Fruit fly (Drosophila melanogaster) whole organism, embryonic: ENCODE results near the gene CG43448.

Source experiments
- Adf1 ChIP-seq: fragments of 200-800 bp; sonication (Bioruptor generic); IDR thresholded peaks from 2 replicates; pipeline ENCODE4 v1.3.6; 2022; ENCODE audit warnings: missing biosample characterization, missing genetic modification characterization
- B-H1 ChIP-seq: fragments of 200-800 bp; sonication (Bioruptor generic); IDR thresholded peaks from 3 replicates; pipeline ENCODE4 v1.3.6; 2022; ENCODE audit warnings: missing biosample characterization, missing genetic modification characterization
- Bdp1 ChIP-seq: fragments of 200-800 bp; sonication (Bioruptor generic); optimal IDR thresholded peaks from 3 replicates; lab custom pipeline; 2016; ENCODE audit warnings: missing biosample characterization, missing genetic modification characterization
- CG10321 ChIP-seq: fragments of 200-800 bp; sonication (Bioruptor generic); IDR thresholded peaks from 2 replicates; pipeline ENCODE4 v1.3.6; 2022; ENCODE audit warnings: missing biosample characterization, missing genetic modification characterization
- CG10979 ChIP-seq: fragments of 200-800 bp; sonication (Bioruptor generic); optimal IDR thresholded peaks from 2 replicates; lab custom pipeline; 2018; ENCODE audit warnings: missing biosample characterization, mild to moderate bottlenecking, missing genetic modification characterization, moderate library complexity
- CG11695 ChIP-seq: fragments of 200-800 bp; sonication (Bioruptor generic); IDR thresholded peaks from 3 replicates; pipeline ENCODE4 v1.3.6; 2022; ENCODE audit warnings: missing biosample characterization, missing genetic modification characterization
- CG12071 ChIP-seq: fragments of 200-800 bp; sonication (Bioruptor generic); optimal IDR thresholded peaks from 3 replicates; lab custom pipeline; 2018; ENCODE audit warnings: missing biosample characterization, mild to moderate bottlenecking, missing genetic modification characterization
- CG14860 ChIP-seq: fragments of 200-800 bp; sonication (Bioruptor generic); IDR thresholded peaks from 3 replicates; pipeline ENCODE4 v1.3.6; 2022; ENCODE audit warnings: missing biosample characterization, missing genetic modification characterization; ENCODE audit not compliant: partially characterized antibody
- CG1603 ChIP-seq: fragments of 200-800 bp; sonication (Bioruptor generic); optimal IDR thresholded peaks from 2 replicates; lab custom pipeline; 2019; ENCODE audit warnings: missing biosample characterization, mild to moderate bottlenecking, missing genetic modification characterization, moderate library complexity
- CG16815 ChIP-seq: fragments of 200-800 bp; sonication (Bioruptor generic); optimal IDR thresholded peaks from 3 replicates; lab custom pipeline; 2017; ENCODE audit warnings: missing biosample characterization, mild to moderate bottlenecking, missing genetic modification characterization
- CG17385 ChIP-seq: fragments of 200-800 bp; sonication (Bioruptor generic); optimal IDR thresholded peaks from 3 replicates; lab custom pipeline; 2018; ENCODE audit warnings: missing biosample characterization, mild to moderate bottlenecking, missing genetic modification characterization
- CG17802 ChIP-seq: fragments of 200-800 bp; sonication (Bioruptor generic); optimal IDR thresholded peaks from 2 replicates; lab custom pipeline; 2018; ENCODE audit warnings: missing biosample characterization, mild to moderate bottlenecking, missing genetic modification characterization, moderate library complexity
- CG1832 ChIP-seq: fragments of 200-800 bp; sonication (Bioruptor generic); optimal IDR thresholded peaks from 2 replicates; lab custom pipeline; 2017; ENCODE audit warnings: missing biosample characterization, mild to moderate bottlenecking, missing genetic modification characterization, inconsistent platforms
- CG2712 ChIP-seq: fragments of 200-800 bp; optimal IDR thresholded peaks from 3 replicates; lab custom pipeline; 2019; ENCODE audit warnings: missing biosample characterization, mild to moderate bottlenecking, missing genetic modification characterization, moderate library complexity
- CG3065 ChIP-seq: fragments of 200-800 bp; sonication (Bioruptor generic); optimal IDR thresholded peaks from 2 replicates; lab custom pipeline; 2016; ENCODE audit warnings: missing biosample characterization, missing genetic modification characterization
- CG3163 ChIP-seq: fragments of 200-800 bp; sonication (Bioruptor generic); optimal IDR thresholded peaks from 3 replicates; lab custom pipeline; 2016; ENCODE audit warnings: missing biosample characterization, missing genetic modification characterization
- CG4360 ChIP-seq: fragments of 200-800 bp; sonication (Bioruptor generic); IDR thresholded peaks from 2 replicates; pipeline ENCODE4 v1.3.6; 2022; ENCODE audit warnings: missing biosample characterization, missing genetic modification characterization
- CG6791 ChIP-seq: fragments of 200-800 bp; sonication (Bioruptor generic); IDR thresholded peaks from 3 replicates; pipeline ENCODE4 v1.3.6; 2022; ENCODE audit warnings: missing biosample characterization, missing genetic modification characterization; ENCODE audit not compliant: partially characterized antibody
- CG8478 ChIP-seq: fragments of >200 bp; optimal IDR thresholded peaks from 2 replicates; lab custom pipeline; 2018
- CG9797 ChIP-seq: fragments of 200-800 bp; sonication (Bioruptor generic); optimal IDR thresholded peaks from 3 replicates; lab custom pipeline; 2018; ENCODE audit warnings: missing biosample characterization, mild to moderate bottlenecking, missing genetic modification characterization
- CTCF ChIP-seq: fragments of 200-800 bp; sonication (Bioruptor generic); optimal IDR thresholded peaks from 2 replicates; lab custom pipeline; 2017; ENCODE audit warnings: missing biosample characterization, mild to moderate bottlenecking, missing genetic modification characterization, moderate library complexity
- Drgx ChIP-seq: fragments of 200-800 bp; sonication (Bioruptor generic); IDR thresholded peaks from 2 replicates; pipeline ENCODE4 v1.3.6; 2022; ENCODE audit warnings: missing biosample characterization, missing genetic modification characterization
- NC2β ChIP-seq: fragments of 200-800 bp; sonication (Bioruptor generic); optimal IDR thresholded peaks from 2 replicates; lab custom pipeline; 2016; ENCODE audit warnings: missing biosample characterization, missing genetic modification characterization
- Nf-YB ChIP-seq: fragments of 200-800 bp; sonication (Bioruptor generic); optimal IDR thresholded peaks from 3 replicates; lab custom pipeline; 2019; ENCODE audit warnings: missing biosample characterization, mild to moderate bottlenecking, missing genetic modification characterization, moderate library complexity
- Nf-YC ChIP-seq: fragments of 200-800 bp; optimal IDR thresholded peaks from 3 replicates; lab custom pipeline; 2019; ENCODE audit warnings: missing biosample characterization, mild to moderate bottlenecking, missing genetic modification characterization, moderate library complexity
- PHDP ChIP-seq: fragments of 200-800 bp; sonication (Bioruptor generic); optimal IDR thresholded peaks from 3 replicates; lab custom pipeline; 2018; ENCODE audit warnings: missing biosample characterization, mild to moderate bottlenecking, missing genetic modification characterization, moderate library complexity
- Pdp1 ChIP-seq, 2 experiments: fragments of 200-800 bp; sonication (Bioruptor generic); optimal IDR thresholded peaks; 3 replicates each; lab custom pipeline; 2016; ENCODE audit warnings: missing biosample characterization in 2 of 2, missing genetic modification characterization in 2 of 2, mild to moderate bottlenecking in 1 of 2, moderate library complexity in 1 of 2
- YL-1 ChIP-seq: fragments of 200-800 bp; sonication (Bioruptor generic); optimal IDR thresholded peaks from 3 replicates; lab custom pipeline; 2017; ENCODE audit warnings: missing biosample characterization, mild to moderate bottlenecking, missing genetic modification characterization
- al ChIP-seq: fragments of 200-800 bp; sonication (Bioruptor generic); IDR thresholded peaks from 2 replicates; pipeline ENCODE4 v1.3.6; 2022; ENCODE audit warnings: missing biosample characterization, missing genetic modification characterization
- bsh ChIP-seq, 2 experiments: fragments of 200-800 bp; sonication (Bioruptor generic); optimal IDR thresholded peaks; 2 replicates each; lab custom pipeline; 2017 to 2018; ENCODE audit warnings: mild to moderate bottlenecking in 2 of 2, missing biosample characterization in 2 of 2, missing genetic modification characterization in 2 of 2, moderate library complexity in 1 of 2
- chinmo ChIP-seq: fragments of 200-800 bp; sonication (Bioruptor generic); IDR thresholded peaks from 4 replicates; pipeline ENCODE4 v1.3.6; 2022; ENCODE audit warnings: missing biosample characterization, missing genetic modification characterization; ENCODE audit not compliant: partially characterized antibody
- corto ChIP-seq: fragments of 200-800 bp; sonication (Bioruptor generic); optimal IDR thresholded peaks from 2 replicates; lab custom pipeline; 2016; ENCODE audit warnings: missing biosample characterization, mild to moderate bottlenecking, missing genetic modification characterization, moderate library complexity
- crol ChIP-seq: fragments of 200-800 bp; sonication (Bioruptor generic); IDR thresholded peaks from 2 replicates; pipeline ENCODE4 v1.3.6; 2022; ENCODE audit warnings: missing biosample characterization, missing genetic modification characterization
- dmrt11E ChIP-seq: fragments of 200-800 bp; sonication (Bioruptor generic); optimal IDR thresholded peaks from 3 replicates; lab custom pipeline; 2018; ENCODE audit warnings: missing biosample characterization, mild to moderate bottlenecking, missing genetic modification characterization, moderate library complexity
- dpn ChIP-seq, 2 experiments: fragments of 200-800 bp; sonication (Bioruptor generic); optimal IDR thresholded peaks; 3 replicates each; lab custom pipeline; 2016; ENCODE audit warnings: missing biosample characterization in 2 of 2, missing genetic modification characterization in 2 of 2
- ewg ChIP-seq: fragments of 200-800 bp; sonication (Bioruptor generic); optimal IDR thresholded peaks from 3 replicates; lab custom pipeline; 2017; ENCODE audit warnings: mild to moderate bottlenecking, missing biosample characterization, missing genetic modification reagents, missing genetic modification characterization
- fru ChIP-seq: fragments of >200 bp; optimal IDR thresholded peaks from 2 replicates; lab custom pipeline; 2017
- gem ChIP-seq: fragments of 200-800 bp; sonication (Bioruptor generic); optimal IDR thresholded peaks from 2 replicates; lab custom pipeline; 2019; ENCODE audit warnings: missing biosample characterization, mild to moderate bottlenecking, missing genetic modification characterization, moderate library complexity
- lbe ChIP-seq: fragments of 200-800 bp; sonication (Bioruptor generic); optimal IDR thresholded peaks from 2 replicates; lab custom pipeline; 2016; ENCODE audit warnings: missing biosample characterization, mild to moderate bottlenecking, missing genetic modification characterization
- lola ChIP-seq, 3 experiments: fragments of >200 bp in 2 of 3; fragments of 200-800 bp in 1 of 3; sonication (Bioruptor generic) in 1 of 3; optimal IDR thresholded peaks; 2 replicates each; lab custom pipeline; 2017 to 2019; ENCODE audit warnings: missing biosample characterization in 3 of 3, missing genetic modification characterization in 3 of 3, mild to moderate bottlenecking in 1 of 3, moderate library complexity in 1 of 3
- lov ChIP-seq, 2 experiments: fragments of 200-800 bp in 1 of 2; fragments of >200 bp in 1 of 2; sonication (Bioruptor generic) in 1 of 2; IDR thresholded peaks in 1 of 2; optimal IDR thresholded peaks in 1 of 2; 2 replicates in 1 of 2; 3 replicates in 1 of 2; pipeline versions ENCODE4 v1.3.6 to Lab custom; 2017 to 2022; ENCODE audit warnings: missing biosample characterization in 1 of 2, missing genetic modification characterization in 1 of 2
- nmo ChIP-seq: fragments of 200-800 bp; sonication (Bioruptor generic); optimal IDR thresholded peaks from 2 replicates; lab custom pipeline; 2018; ENCODE audit warnings: missing biosample characterization, mild to moderate bottlenecking, missing genetic modification characterization, moderate library complexity
- nom ChIP-seq: fragments of 200-800 bp; sonication (Bioruptor generic); optimal IDR thresholded peaks from 2 replicates; lab custom pipeline; 2017; ENCODE audit warnings: missing biosample characterization, missing genetic modification characterization, mild to moderate bottlenecking, moderate library complexity, missing genetic modification reagents
- row ChIP-seq: fragments of 200-800 bp; sonication (Bioruptor generic); IDR thresholded peaks from 3 replicates; pipeline ENCODE4 v1.3.6; 2022; ENCODE audit warnings: missing biosample characterization, missing genetic modification characterization
- seq ChIP-seq: fragments of 200-800 bp; sonication (Bioruptor generic); IDR thresholded peaks from 2 replicates; pipeline ENCODE4 v1.3.6; 2022; ENCODE audit warnings: missing biosample characterization, missing genetic modification characterization
- so ChIP-seq: fragments of 200-800 bp; sonication (Bioruptor generic); IDR thresholded peaks from 3 replicates; pipeline ENCODE4 v1.3.6; 2022; ENCODE audit warnings: missing biosample characterization, missing genetic modification characterization
- unc-4 ChIP-seq: fragments of 200-800 bp; sonication (Bioruptor generic); IDR thresholded peaks from 2 replicates; pipeline ENCODE4 v1.3.6; 2022; ENCODE audit warnings: missing biosample characterization, missing genetic modification characterization; ENCODE audit not compliant: partially characterized antibody
- yki ChIP-seq: fragments of >200 bp; optimal IDR thresholded peaks from 3 replicates; lab custom pipeline; 2018
- zf30C ChIP-seq: fragments of 200-800 bp; sonication (Bioruptor generic); optimal IDR thresholded peaks from 3 replicates; lab custom pipeline; 2018; ENCODE audit warnings: missing biosample characterization, mild to moderate bottlenecking, missing genetic modification characterization

CG43448 gene

dm6 chr3R:30272176-30272857 lies 34.8 kb upstream of the CG43448 start:
- TF ChIP-seq gem (tag; lab: Kevin White, UChicago) (peak; percentile 35), B-H1 (GFP tag; lab: Robert Waterston, UW) (no peak), bsh (GFP tag; optimal IDR thresholded peaks at IDR 0.05; lab: Kevin White, UChicago) (peak; percentile 10 to 95), nom (GFP tag; lab: Kevin White, UChicago) (peak; percentile 89), YL-1 (GFP tag; lab: Kevin White, UChicago) (no peak), corto (GFP tag; lab: Kevin White, UChicago) (peak; percentile 92), CG11695 (GFP tag; lab: Robert Waterston, UW) (no peak), lbe (GFP tag; lab: Kevin White, UChicago) (peak; percentile 90), CG2712 (tag; lab: Kevin White, UChicago) (peak; percentile 6), dmrt11E (tag; lab: Kevin White, UChicago) (peak; percentile 31), PHDP (tag; lab: Kevin White, UChicago) (no peak), fru (lab: Kevin White, UChicago) (no peak), al (GFP tag; lab: Robert Waterston, UW) (no peak), dpn (GFP tag; optimal IDR thresholded peaks at IDR 0.05; lab: Kevin White, UChicago) (no peak), Pdp1 (GFP tag; optimal IDR thresholded peaks at IDR 0.05; lab: Kevin White, UChicago) (peak in 1 of 2 experiments; percentile 5), Drgx (GFP tag; lab: Robert Waterston, UW) (peak; percentile 84), nmo (GFP tag; lab: Kevin White, UChicago) (no peak), zf30C (peak; percentile 56), CG16815 (peak; percentile 2), CG1603 (tag; lab: Kevin White, UChicago) (peak; percentile 33), CG17385 (GFP tag; lab: Kevin White, UChicago) (peak; percentile 56), lola (GFP tag; optimal IDR thresholded peaks at IDR 0.05; lab: Kevin White, UChicago) (peak in 1 of 3 experiments; percentile 5), Bdp1 (GFP tag; lab: Kevin White, UChicago) (no peak), CG10979 (tag; lab: Kevin White, UChicago) (peak; percentile 28), row (GFP tag; lab: Robert Waterston, UW) (0 out of 3 replicates have a peak, but pooled peaks have one; percentile 17)
- TF ChIP-seq, all 482 proteins: peak for 16

DNA sequence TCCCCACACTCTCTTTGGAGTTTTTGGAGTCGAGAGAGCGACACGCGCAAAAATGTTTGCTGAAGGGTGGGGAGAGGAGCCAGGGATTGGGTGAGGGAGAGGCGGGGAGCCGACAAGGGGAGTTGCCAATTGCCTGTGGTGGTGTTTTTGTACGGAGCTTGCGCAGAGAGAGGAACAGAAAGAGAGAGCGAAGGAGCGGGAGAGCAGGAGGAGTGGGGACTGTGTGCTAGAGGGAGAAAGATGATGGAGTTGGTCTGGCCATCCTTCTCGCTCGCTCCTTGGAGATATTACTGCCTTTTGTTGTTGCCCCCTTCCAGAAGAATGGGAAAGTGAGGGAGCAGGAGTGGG lies 33.6 kb upstream of the CG43448 start:
- TF ChIP-seq CTCF (GFP tag; lab: Kevin White, UChicago), result no peak
- no peak for TF ChIP-seq CG9797 (GFP tag; lab: Kevin White, UChicago)
- peak; percentile 35 for TF ChIP-seq CG12071 (GFP tag; lab: Kevin White, UChicago)
- TF ChIP-seq CG1832 (GFP tag; lab: Kevin White, UChicago), result peak; percentile 86
- TF ChIP-seq unc-4 (GFP tag; lab: Robert Waterston, UW), result 0 out of 2 replicates have a peak, but pooled peaks have one; percentile 23
- peak; percentile 91 for TF ChIP-seq seq (GFP tag; lab: Robert Waterston, UW)
- TF ChIP-seq so (GFP tag; lab: Robert Waterston, UW), result no peak
- TF ChIP-seq ewg (GFP tag; lab: Kevin White, UChicago), result peak; percentile 99
- no peak for TF ChIP-seq NC2β (GFP tag; lab: Kevin White, UChicago)
- peak; percentile 96 for TF ChIP-seq crol (GFP tag; lab: Robert Waterston, UW)
- TF ChIP-seq yki (lab: Kevin White, UChicago), result peak; percentile 82
- TF ChIP-seq Nf-YC (tag; lab: Kevin White, UChicago), result peak; percentile 96
- peak; percentile 77 for TF ChIP-seq CG10321 (GFP tag; lab: Robert Waterston, UW)
- TF ChIP-seq CG3065, result no peak
- TF ChIP-seq CG4360, result peak; percentile 68
- no peak for TF ChIP-seq lov (optimal IDR thresholded peaks at IDR 0.05; lab: Kevin White, UChicago)
- TF ChIP-seq lov (GFP tag; IDR thresholded peaks at IDR 0.05; lab: Robert Waterston, UW), result no peak
- TF ChIP-seq CG8478 (lab: Kevin White, UChicago), result peak; percentile 62
- TF ChIP-seq CG14860, result 0 out of 3 replicates have a peak, but pooled peaks have one; percentile 28
- peak; percentile 14 for TF ChIP-seq CG3163 (GFP tag; lab: Kevin White, UChicago)
- peak; percentile 91 for TF ChIP-seq Nf-YB (GFP tag; lab: Kevin White, UChicago)
- TF ChIP-seq Adf1, result peak; percentile 47; the same call in 1 of the 2 replicates
- TF ChIP-seq CG6791 (GFP tag; lab: Robert Waterston, UW), result no peak
- no peak for TF ChIP-seq CG17802 (tag; lab: Kevin White, UChicago)
- 0 out of 4 replicates have a peak, but pooled peaks have one; percentile 16 for TF ChIP-seq chinmo
